Fruit fly (Drosophila melanogaster) whole organism, wandering third instar larva: ENCODE data around the gene Cals.

Experiments
- GATAd ChIP-seq: sonication (Bioruptor generic); optimal IDR thresholded peaks from 2 replicates; lab custom pipeline; 2016; ENCODE audit warnings: missing biosample characterization, missing genetic modification characterization
- Hnf4 ChIP-seq: fragments of 200-800 bp; sonication (Bioruptor generic); optimal IDR thresholded peaks from 2 replicates; lab custom pipeline; 2016; ENCODE audit warnings: missing biosample characterization, mild to moderate bottlenecking, missing genetic modification characterization
- Hr78 ChIP-seq: fragments of >200 bp; optimal IDR thresholded peaks from 2 replicates; lab custom pipeline; 2017; ENCODE audit warnings: missing biosample characterization, missing genetic modification characterization
- OdsH ChIP-seq: fragments of 200-800 bp; sonication (Bioruptor generic); optimal IDR thresholded peaks from 2 replicates; lab custom pipeline; 2016; ENCODE audit warnings: missing biosample characterization, mild to moderate bottlenecking, missing genetic modification characterization
- h ChIP-seq: fragments of 200-800 bp; sonication (Bioruptor generic); optimal IDR thresholded peaks from 3 replicates; lab custom pipeline; 2016; ENCODE audit warnings: missing biosample characterization, mild to moderate bottlenecking, missing genetic modification characterization
- lola ChIP-seq: fragments of >200 bp; optimal IDR thresholded peaks from 2 replicates; lab custom pipeline; 2017; ENCODE audit warnings: missing biosample characterization, missing genetic modification characterization
- psq ChIP-seq: fragments of 200-800 bp; sonication (Bioruptor generic); optimal IDR thresholded peaks from 3 replicates; lab custom pipeline; 2017; ENCODE audit warnings: missing biosample characterization, mild to moderate bottlenecking, missing genetic modification characterization, moderate library complexity
- usp ChIP-seq: fragments of >200 bp; optimal IDR thresholded peaks from 2 replicates; lab custom pipeline; 2017; ENCODE audit warnings: missing biosample characterization, missing genetic modification characterization

dm6 chr4:1121888-1122287, 1.3 kb downstream of the Cals start:
- TF ChIP-seq Hr78 (GFP tag; lab: Kevin White, UChicago) = no peak
- TF ChIP-seq OdsH (GFP tag; lab: Kevin White, UChicago) = no peak
- no peak for TF ChIP-seq lola
- TF ChIP-seq h (GFP tag; lab: Kevin White, UChicago) = no peak
- TF ChIP-seq usp (GFP tag; lab: Kevin White, UChicago) = no peak
- no peak for TF ChIP-seq GATAd (GFP tag; lab: Kevin White, UChicago)
- TF ChIP-seq psq = no peak
- no peak for TF ChIP-seq Hnf4 (GFP tag; lab: Kevin White, UChicago)
